Fruit fly (Drosophila melanogaster) whole organism, embryonic: Measurements from ENCODE around the gene Pde11.

Experiments
- Ada2b ChIP-seq: fragments of 200-800 bp; sonication (Bioruptor generic); IDR thresholded peaks from 2 replicates; pipeline ENCODE4 v1.3.6; 2022; ENCODE audit warnings: missing biosample characterization, missing genetic modification characterization
- Atf-2 ChIP-seq: fragments of 200-800 bp; sonication (Bioruptor generic); optimal IDR thresholded peaks from 2 replicates; lab custom pipeline; 2016; ENCODE audit warnings: missing biosample characterization, missing genetic modification characterization
- Atf3 ChIP-seq: fragments of 200-800 bp; sonication (Bioruptor generic); optimal IDR thresholded peaks from 3 replicates; lab custom pipeline; 2016; ENCODE audit warnings: missing biosample characterization, missing genetic modification characterization
- Bteb2 ChIP-seq: fragments of 200-800 bp; sonication (Bioruptor generic); optimal IDR thresholded peaks from 2 replicates; lab custom pipeline; 2016; ENCODE audit warnings: missing biosample characterization, missing genetic modification characterization
- CG10959 ChIP-seq: fragments of 200-800 bp; sonication (Bioruptor generic); IDR thresholded peaks from 2 replicates; pipeline ENCODE4 v1.3.6; 2022; ENCODE audit warnings: missing biosample characterization, missing genetic modification characterization
- CG11085 ChIP-seq: fragments of 200-800 bp; sonication (Bioruptor generic); IDR thresholded peaks from 2 replicates; pipeline ENCODE4 v1.3.6; 2022; ENCODE audit warnings: missing biosample characterization, missing genetic modification characterization
- CG12219 ChIP-seq: fragments of 200-800 bp; sonication (Bioruptor generic); optimal IDR thresholded peaks from 3 replicates; lab custom pipeline; 2018; ENCODE audit warnings: missing biosample characterization, mild to moderate bottlenecking, missing genetic modification characterization
- CG12942 ChIP-seq: fragments of 200-800 bp; sonication (Bioruptor generic); optimal IDR thresholded peaks from 3 replicates; lab custom pipeline; 2016; ENCODE audit warnings: missing biosample characterization, missing genetic modification characterization
- CG14014 ChIP-seq: fragments of 200-800 bp; sonication (Bioruptor generic); IDR thresholded peaks from 2 replicates; pipeline ENCODE4 v1.3.6; 2022; ENCODE audit warnings: missing biosample characterization, missing genetic modification characterization
- CG14710 ChIP-seq: fragments of 200-800 bp; sonication (Bioruptor generic); optimal IDR thresholded peaks from 3 replicates; lab custom pipeline; 2019; ENCODE audit warnings: missing biosample characterization, mild to moderate bottlenecking, missing genetic modification characterization, moderate library complexity
- CG14965 ChIP-seq: fragments of 200-800 bp; sonication (Bioruptor generic); optimal IDR thresholded peaks from 2 replicates; lab custom pipeline; 2016; ENCODE audit warnings: missing biosample characterization, missing genetic modification characterization, borderline replicate concordance
- CG15073 ChIP-seq: fragments of 200-800 bp; sonication (Bioruptor generic); optimal IDR thresholded peaks from 2 replicates; lab custom pipeline; 2016; ENCODE audit warnings: missing biosample characterization, missing genetic modification characterization
- CG16863 ChIP-seq: fragments of 200-800 bp; sonication (Bioruptor generic); optimal IDR thresholded peaks from 3 replicates; lab custom pipeline; 2016; ENCODE audit warnings: missing biosample characterization, missing genetic modification characterization
- CG17186 ChIP-seq: fragments of 200-800 bp; sonication (Bioruptor generic); optimal IDR thresholded peaks from 3 replicates; lab custom pipeline; 2017; ENCODE audit warnings: missing biosample characterization, missing genetic modification reagents, missing genetic modification characterization
- CG17612 ChIP-seq: fragments of 200-800 bp; sonication (Bioruptor generic); IDR thresholded peaks from 2 replicates; pipeline ENCODE4 v1.3.6; 2022; ENCODE audit warnings: missing biosample characterization, missing genetic modification characterization
- CG2120 ChIP-seq: fragments of 200-800 bp; sonication (Bioruptor generic); optimal IDR thresholded peaks from 3 replicates; lab custom pipeline; 2016; ENCODE audit warnings: missing biosample characterization, missing genetic modification characterization
- CG2678 ChIP-seq: fragments of 200-800 bp; sonication (Bioruptor generic); optimal IDR thresholded peaks from 3 replicates; lab custom pipeline; 2019; ENCODE audit warnings: missing biosample characterization, mild to moderate bottlenecking, missing genetic modification characterization, moderate library complexity
- CG30020 ChIP-seq: fragments of 200-800 bp; optimal IDR thresholded peaks from 2 replicates; lab custom pipeline; 2019; ENCODE audit warnings: missing biosample characterization, mild to moderate bottlenecking, missing genetic modification characterization, moderate library complexity
- CG30431 ChIP-seq: fragments of 200-800 bp; sonication (Bioruptor generic); optimal IDR thresholded peaks from 2 replicates; lab custom pipeline; 2017; ENCODE audit warnings: missing biosample characterization, missing genetic modification characterization
- CG32532 ChIP-seq: fragments of 200-800 bp; sonication (Bioruptor generic); IDR thresholded peaks from 2 replicates; pipeline ENCODE4 v1.3.6; 2022; ENCODE audit warnings: missing biosample characterization, missing genetic modification characterization
- CG3847 ChIP-seq: fragments of 200-800 bp; sonication (Bioruptor generic); IDR thresholded peaks from 2 replicates; pipeline ENCODE4 v1.3.6; 2022; ENCODE audit warnings: missing biosample characterization, missing genetic modification characterization
- CG4360 ChIP-seq: fragments of 200-800 bp; sonication (Bioruptor generic); IDR thresholded peaks from 2 replicates; pipeline ENCODE4 v1.3.6; 2022; ENCODE audit warnings: missing biosample characterization, missing genetic modification characterization
- CG4730 ChIP-seq: fragments of 200-800 bp; sonication (Bioruptor generic); IDR thresholded peaks from 2 replicates; pipeline ENCODE4 v1.3.6; 2022; ENCODE audit warnings: missing biosample characterization, missing genetic modification characterization
- CG6175 ChIP-seq: fragments of 200-800 bp; sonication (Bioruptor generic); IDR thresholded peaks from 3 replicates; pipeline ENCODE4 v1.3.6; 2022; ENCODE audit warnings: missing biosample characterization, missing genetic modification characterization
- CG6272 ChIP-seq: fragments of 200-800 bp; sonication (Bioruptor generic); IDR thresholded peaks from 2 replicates; pipeline ENCODE4 v1.3.6; 2022; ENCODE audit warnings: missing biosample characterization, missing genetic modification characterization
- CG6854 ChIP-seq: fragments of 200-800 bp; sonication (Bioruptor generic); optimal IDR thresholded peaks from 3 replicates; lab custom pipeline; 2017; ENCODE audit warnings: missing biosample characterization, mild to moderate bottlenecking, missing genetic modification characterization
- CG7928 ChIP-seq: fragments of 200-800 bp; sonication (Bioruptor generic); optimal IDR thresholded peaks from 2 replicates; lab custom pipeline; 2017; ENCODE audit warnings: missing biosample characterization, mild to moderate bottlenecking, missing genetic modification characterization
- CG8478 ChIP-seq: fragments of >200 bp; optimal IDR thresholded peaks from 2 replicates; lab custom pipeline; 2018
- Dll ChIP-seq: fragments of 200-800 bp; sonication (Bioruptor generic); IDR thresholded peaks from 4 replicates; pipeline ENCODE4 v1.3.6; 2022; ENCODE audit warnings: missing biosample characterization, missing genetic modification characterization; ENCODE audit not compliant: partially characterized antibody
- HmgD ChIP-seq: fragments of 200-800 bp; sonication (Bioruptor generic); optimal IDR thresholded peaks from 3 replicates; lab custom pipeline; 2016; ENCODE audit warnings: missing biosample characterization, missing genetic modification characterization
- Lhr ChIP-seq: fragments of 200-800 bp; sonication (Bioruptor generic); optimal IDR thresholded peaks from 3 replicates; lab custom pipeline; 2017; ENCODE audit warnings: mild to moderate bottlenecking, missing biosample characterization, missing genetic modification reagents, missing genetic modification characterization
- Myb ChIP-seq: fragments of 200-800 bp; sonication (Bioruptor generic); optimal IDR thresholded peaks from 2 replicates; lab custom pipeline; 2016; ENCODE audit warnings: missing biosample characterization, missing genetic modification characterization
- NC2β ChIP-seq: fragments of 200-800 bp; sonication (Bioruptor generic); optimal IDR thresholded peaks from 2 replicates; lab custom pipeline; 2016; ENCODE audit warnings: missing biosample characterization, missing genetic modification characterization
- PHDP ChIP-seq: fragments of 200-800 bp; sonication (Bioruptor generic); optimal IDR thresholded peaks from 3 replicates; lab custom pipeline; 2018; ENCODE audit warnings: missing biosample characterization, mild to moderate bottlenecking, missing genetic modification characterization, moderate library complexity
- Xrp1 ChIP-seq: fragments of 200-800 bp; sonication (Bioruptor generic); IDR thresholded peaks from 2 replicates; pipeline ENCODE4 v1.3.6; 2022; ENCODE audit warnings: missing biosample characterization, missing genetic modification characterization
- cg ChIP-seq: fragments of 200-800 bp; sonication (Bioruptor generic); optimal IDR thresholded peaks from 3 replicates; lab custom pipeline; 2019; ENCODE audit warnings: missing biosample characterization, mild to moderate bottlenecking, missing genetic modification characterization, moderate library complexity
- grau ChIP-seq: fragments of 200-800 bp; optimal IDR thresholded peaks from 3 replicates; lab custom pipeline; 2019; ENCODE audit warnings: missing biosample characterization, mild to moderate bottlenecking, missing genetic modification characterization, moderate library complexity
- ham ChIP-seq: fragments of 200-800 bp; sonication (Bioruptor generic); IDR thresholded peaks from 2 replicates; pipeline ENCODE4 v1.3.6; 2022; ENCODE audit warnings: missing biosample characterization, missing genetic modification characterization
- ind ChIP-seq: fragments of 200-800 bp; sonication (Bioruptor generic); optimal IDR thresholded peaks from 3 replicates; lab custom pipeline; 2016; ENCODE audit warnings: missing biosample characterization, missing genetic modification characterization
- lilli ChIP-seq: fragments of 200-800 bp; sonication (Bioruptor generic); optimal IDR thresholded peaks from 3 replicates; lab custom pipeline; 2016; ENCODE audit warnings: missing biosample characterization, missing genetic modification characterization
- luna ChIP-seq: fragments of 200-800 bp; sonication (Bioruptor generic); optimal IDR thresholded peaks from 2 replicates; lab custom pipeline; 2016; ENCODE audit warnings: missing biosample characterization, missing genetic modification characterization
- mirr ChIP-seq: fragments of 200-800 bp; sonication (Bioruptor generic); optimal IDR thresholded peaks from 3 replicates; lab custom pipeline; 2018; ENCODE audit warnings: missing biosample characterization, mild to moderate bottlenecking, missing genetic modification characterization
- nau ChIP-seq: fragments of 200-800 bp; sonication (Bioruptor generic); optimal IDR thresholded peaks from 3 replicates; lab custom pipeline; 2017; ENCODE audit warnings: missing biosample characterization, mild to moderate bottlenecking, missing genetic modification characterization, missing genetic modification reagents
- nom ChIP-seq: fragments of 200-800 bp; sonication (Bioruptor generic); optimal IDR thresholded peaks from 2 replicates; lab custom pipeline; 2017; ENCODE audit warnings: missing biosample characterization, missing genetic modification characterization, mild to moderate bottlenecking, moderate library complexity, missing genetic modification reagents
- pb ChIP-seq: fragments of 200-800 bp; sonication (Bioruptor generic); optimal IDR thresholded peaks from 3 replicates; lab custom pipeline; 2016; ENCODE audit warnings: missing biosample characterization, missing genetic modification characterization
- sd ChIP-seq: fragments of 200-800 bp; sonication (Bioruptor generic); optimal IDR thresholded peaks from 3 replicates; lab custom pipeline; 2018; ENCODE audit warnings: missing biosample characterization, mild to moderate bottlenecking, missing genetic modification characterization, moderate library complexity
- tio ChIP-seq: fragments of 200-800 bp; sonication (Bioruptor generic); optimal IDR thresholded peaks from 2 replicates; lab custom pipeline; 2017; ENCODE audit warnings: missing biosample characterization, missing genetic modification characterization, inconsistent platforms
- tll ChIP-seq, 2 experiments: fragments of 200-800 bp in 1 of 2; fragments of >200 bp in 1 of 2; sonication (Bioruptor generic) in 1 of 2; optimal IDR thresholded peaks; 2 replicates each; lab custom pipeline; 2017 to 2019; ENCODE audit warnings: missing biosample characterization in 2 of 2, missing genetic modification characterization in 2 of 2, mild to moderate bottlenecking in 1 of 2, moderate library complexity in 1 of 2
- vnd ChIP-seq: fragments of 200-800 bp; sonication (Bioruptor generic); IDR thresholded peaks from 3 replicates; pipeline ENCODE4 v1.3.6; 2022; ENCODE audit warnings: missing biosample characterization, missing genetic modification characterization; ENCODE audit not compliant: partially characterized antibody
- zf30C ChIP-seq: fragments of 200-800 bp; sonication (Bioruptor generic); optimal IDR thresholded peaks from 3 replicates; lab custom pipeline; 2018; ENCODE audit warnings: missing biosample characterization, mild to moderate bottlenecking, missing genetic modification characterization

The Pde11 gene

dm6 chr2L:18566235-18567158, 23.6 kb downstream of the Pde11 start (continued):
- TF ChIP-seq tll (GFP tag; optimal IDR thresholded peaks at IDR 0.05; lab: Kevin White, UChicago) (peak in 1 of 2 experiments; percentile 58), Dll (GFP tag; lab: Robert Waterston, UW) (no peak), CG4730 (GFP tag; lab: Robert Waterston, UW) (no peak), ham (GFP tag; lab: Robert Waterston, UW) (no peak), sd (tag; lab: Kevin White, UChicago) (peak; percentile 85), NC2β (GFP tag; lab: Kevin White, UChicago) (no peak), grau (tag; lab: Kevin White, UChicago) (peak; percentile 77), CG6175 (GFP tag; lab: Robert Waterston, UW) (no peak), lilli (peak; percentile 7), Bteb2 (no peak), CG15073 (no peak), cg (no peak), CG17612 (no peak), tio (GFP tag; lab: Kevin White, UChicago) (peak; percentile 35), PHDP (tag; lab: Kevin White, UChicago) (peak; percentile 54), CG6272 (no peak), vnd (GFP tag; lab: Robert Waterston, UW) (0 out of 3 replicates have a peak, but pooled peaks have one; percentile 24), CG7928 (GFP tag; lab: Kevin White, UChicago) (no peak), Ada2b (GFP tag; lab: Robert Waterston, UW) (no peak), mirr (GFP tag; lab: Kevin White, UChicago) (peak; percentile 76), zf30C (peak; percentile 46), CG2678 (tag; lab: Kevin White, UChicago) (peak; percentile 48), ind (GFP tag; lab: Kevin White, UChicago) (no peak), Atf3 (no peak), CG30020 (tag; lab: Kevin White, UChicago) (no peak), CG10959 (no peak), CG30431 (GFP tag; lab: Kevin White, UChicago) (no peak), CG32532 (GFP tag; lab: Robert Waterston, UW) (0 out of 2 replicates have a peak, but pooled peaks have one; percentile 17), HmgD (GFP tag; lab: Kevin White, UChicago) (no peak), CG12942 (GFP tag; lab: Kevin White, UChicago) (no peak), CG2120 (GFP tag; lab: Kevin White, UChicago) (peak; percentile 59), CG17186 (GFP tag; lab: Kevin White, UChicago) (no peak), Xrp1 (peak; percentile 60; the same call in 1 of the 2 replicates), CG14014 (GFP tag; lab: Robert Waterston, UW) (no peak), pb (GFP tag; lab: Kevin White, UChicago) (no peak), Lhr (GFP tag; lab: Kevin White, UChicago) (no peak), CG14965 (no peak), luna (GFP tag; lab: Kevin White, UChicago) (no peak), CG16863 (GFP tag; lab: Kevin White, UChicago) (no peak), CG11085 (GFP tag; lab: Robert Waterston, UW) (no peak), CG8478 (no peak), Atf-2 (GFP tag; lab: Kevin White, UChicago) (no peak), CG3847 (GFP tag; lab: Robert Waterston, UW) (no peak), nom (no peak), CG6854 (GFP tag; lab: Kevin White, UChicago) (no peak), nau (GFP tag; lab: Kevin White, UChicago) (no peak), Myb (GFP tag; lab: Kevin White, UChicago) (no peak), CG14710 (peak; percentile 37), CG4360 (GFP tag; lab: Robert Waterston, UW) (no peak), CG12219 (no peak)
